Worm (Caenorhabditis elegans) whole organism, young adult: ENCODE measurements around the gene chil-23.

Source experiments
- K11D2.4 ChIP-seq: fragments of 200-800 bp; sonication (Bioruptor generic); IDR thresholded peaks from 2 replicates; pipeline ENCODE4 v1.3.6; 2022; ENCODE audit warnings: missing genetic modification reagents, missing genetic modification characterization, missing compliant biosample characterization
- Y56A3A.18 ChIP-seq: fragments of 200-800 bp; sonication (Bioruptor generic); IDR thresholded peaks from 2 replicates; pipeline ENCODE4 v1.3.6; 2022; ENCODE audit warnings: missing genetic modification reagents, missing genetic modification characterization, missing compliant biosample characterization
- Y79H2A.3 ChIP-seq: fragments of 200-800 bp; sonication (Bioruptor generic); conservative IDR thresholded peaks from 2 replicates; pipeline ENCODE4 v1.3.6; 2022; ENCODE audit warnings: missing genetic modification reagents, missing genetic modification characterization, missing compliant biosample characterization
- aptf-2 ChIP-seq: fragments of 200-800 bp; sonication (Bioruptor generic); conservative IDR thresholded peaks from 2 replicates; pipeline ENCODE4 v1.3.6; 2022; ENCODE audit warnings: missing genetic modification reagents, missing genetic modification characterization, missing compliant biosample characterization
- bed-2 ChIP-seq: fragments of 200-800 bp; sonication (Bioruptor generic); IDR thresholded peaks from 2 replicates; pipeline ENCODE4 v1.3.6; 2022; ENCODE audit warnings: missing genetic modification reagents, missing genetic modification characterization, missing compliant biosample characterization
- ccch-3 ChIP-seq: fragments of 200-800 bp; sonication (Bioruptor generic); optimal IDR thresholded peaks from 2 replicates; lab custom pipeline; 2018; ENCODE audit warnings: mild to moderate bottlenecking, missing genetic modification characterization, missing compliant biosample characterization
- ceh-100 ChIP-seq: fragments of 200-800 bp; sonication (Bioruptor generic); IDR thresholded peaks from 2 replicates; pipeline ENCODE4 v1.3.6; 2022; ENCODE audit warnings: missing genetic modification reagents, missing genetic modification characterization, missing compliant biosample characterization
- ekl-4 ChIP-seq: fragments of 200-800 bp; sonication (Bioruptor generic); IDR thresholded peaks from 2 replicates; pipeline ENCODE4 v1.3.6; 2022; ENCODE audit warnings: missing genetic modification reagents, missing genetic modification characterization, missing compliant biosample characterization
- lin-54 ChIP-seq: fragments of 200-800 bp; sonication (Bioruptor generic); optimal IDR thresholded peaks from 2 replicates; lab custom pipeline; 2018; ENCODE audit warnings: mild to moderate bottlenecking, missing genetic modification characterization, missing compliant biosample characterization
- nfya-1 ChIP-seq: sonication (generic microtip); optimal IDR thresholded peaks from 2 replicates; lab custom pipeline; 2017; ENCODE audit warnings: antibody characterized with exemption, missing compliant biosample characterization, missing genetic modification characterization, borderline replicate concordance; ENCODE audit not compliant: insufficient read depth
- pbrm-1 ChIP-seq: fragments of 200-800 bp; sonication (Bioruptor generic); IDR thresholded peaks from 2 replicates; pipeline ENCODE4 v1.3.6; 2022; ENCODE audit warnings: missing genetic modification reagents, missing genetic modification characterization, missing compliant biosample characterization
- pha-4 ChIP-seq: fragments of 150-350 bp; sonication (generic microtip); optimal IDR thresholded peaks from 2 replicates; lab custom pipeline; 2014; ENCODE audit warnings: missing biosample characterization, missing genetic modification reagents, missing genetic modification characterization
- rec-8 ChIP-seq, 2 experiments: sonication (generic microtip); optimal IDR thresholded peaks; 2 replicates each; lab custom pipeline; 2016; ENCODE audit warnings: mild to moderate bottlenecking in 2 of 2, missing genetic modification characterization in 2 of 2, missing genetic modification reagents in 2 of 2, missing genotype in 2 of 2, missing biosample characterization in 1 of 2, missing compliant biosample characterization in 1 of 2, moderate library complexity in 1 of 2
- ztf-18 ChIP-seq: sonication (generic microtip); optimal IDR thresholded peaks from 2 replicates; lab custom pipeline; 2016; ENCODE audit warnings: missing genotype, mild to moderate bottlenecking, missing genetic modification characterization, missing compliant biosample characterization

DNA sequence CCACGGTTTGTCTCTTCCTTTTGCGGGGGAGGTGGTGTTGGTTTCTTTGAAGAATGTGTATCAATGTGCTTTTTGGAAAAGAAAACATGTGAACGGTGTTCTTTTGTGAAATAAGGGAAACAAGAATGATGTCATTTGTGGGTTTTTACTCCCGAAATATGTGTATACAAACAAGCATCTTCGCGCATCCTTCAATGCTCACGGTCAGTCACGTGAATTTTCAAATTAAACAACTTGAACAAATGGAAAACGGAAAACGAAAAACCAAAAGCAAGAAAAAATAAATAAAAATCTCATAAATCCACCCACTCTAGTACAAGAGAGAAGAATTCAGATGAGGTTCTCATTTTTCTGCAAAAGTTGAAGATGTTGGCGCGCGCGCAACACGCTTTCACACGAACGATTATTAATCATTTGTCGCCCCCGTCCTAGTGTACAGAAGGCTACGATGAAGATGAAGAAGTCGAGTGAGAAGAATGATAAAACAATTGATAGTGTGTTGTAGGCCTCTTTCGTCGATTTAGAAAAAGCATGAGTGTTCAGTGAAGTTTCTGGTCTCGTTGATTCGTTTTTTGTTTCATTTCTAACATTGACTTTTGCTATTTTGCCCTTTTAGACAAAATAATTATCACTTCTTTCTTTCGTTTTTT, 16.8 kb upstream of the chil-23 start:
- TF ChIP-seq pbrm-1 (GFP tag; lab: Robert Waterston, UW) (no peak), bed-2 (GFP tag; lab: Robert Waterston, UW) (no peak), ccch-3 (GFP tag; lab: Kevin White, UChicago) (no peak), rec-8 (tag; optimal IDR thresholded peaks at IDR 0.05; lab: Kevin White, UChicago) (no peak), ceh-100 (GFP tag; lab: Robert Waterston, UW) (no peak), lin-54 (GFP tag; lab: Kevin White, UChicago) (no peak), ztf-18 (no peak), nfya-1 (tag; lab: Kevin White, UChicago) (no peak), Y56A3A.18 (GFP tag; lab: Robert Waterston, UW) (no peak), K11D2.4 (GFP tag; lab: Robert Waterston, UW) (no peak), ekl-4 (GFP tag; lab: Robert Waterston, UW) (no peak), Y79H2A.3 (GFP tag; lab: Robert Waterston, UW) (no peak), pha-4 (tag; lab: Kevin White, UChicago) (no peak), aptf-2 (no peak)
